Worm (Caenorhabditis elegans): ENCODE measurements around the gene T20D4.15.

DNA sequence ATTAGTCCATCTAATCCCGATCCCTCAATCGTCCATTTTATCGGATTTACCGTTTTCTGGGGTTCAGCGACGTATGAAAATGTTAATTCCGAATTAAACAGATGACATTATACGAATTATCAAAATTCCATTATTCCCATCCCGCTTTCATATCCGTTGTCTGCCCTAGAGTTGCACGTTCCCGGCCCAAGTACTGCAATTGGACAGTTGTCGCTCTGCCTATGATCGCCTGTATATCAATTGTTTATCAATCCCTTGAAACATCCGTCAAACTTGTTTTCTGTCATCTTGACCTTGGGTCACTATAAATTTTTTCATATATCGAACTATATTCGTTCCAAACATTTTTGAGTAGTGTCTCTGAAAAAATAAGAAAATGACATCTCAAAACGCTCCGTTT is 36.3 kb downstream of the T20D4.15 start, which contains the start of gene C04E12.5:
- no peak for TF ChIP-seq pag-3 (tag; optimal IDR thresholded peaks at IDR 0.05; ENCODE audit: borderline replicate concordance, insufficient read depth)
- no peak for TF ChIP-seq ama-1 (optimal IDR thresholded peaks at IDR 0.05)
- no peak for TF ChIP-seq unc-30 (tag; optimal IDR thresholded peaks at IDR 0.05)
- no peak for TF ChIP-seq egl-27 (tag; optimal IDR thresholded peaks at IDR 0.05)
- no peak for TF ChIP-seq hlh-4 (tag; optimal IDR thresholded peaks at IDR 0.05)
- no peak for TF ChIP-seq lir-3 (tag; optimal IDR thresholded peaks at IDR 0.05; ENCODE audit: poor library complexity)
- no peak for TF ChIP-seq sup-37 (GFP tag; optimal IDR thresholded peaks at IDR 0.05)
- no peak for TF ChIP-seq fos-1 (tag; optimal IDR thresholded peaks at IDR 0.05)
- TF ChIP-seq blmp-1 (tag; optimal IDR thresholded peaks at IDR 0.05) = no peak

All from whole organism, L1 larva.